Worm (Caenorhabditis elegans): Measurements from ENCODE around the gene ZK622.4.

The ZK622.4 gene

DNA sequence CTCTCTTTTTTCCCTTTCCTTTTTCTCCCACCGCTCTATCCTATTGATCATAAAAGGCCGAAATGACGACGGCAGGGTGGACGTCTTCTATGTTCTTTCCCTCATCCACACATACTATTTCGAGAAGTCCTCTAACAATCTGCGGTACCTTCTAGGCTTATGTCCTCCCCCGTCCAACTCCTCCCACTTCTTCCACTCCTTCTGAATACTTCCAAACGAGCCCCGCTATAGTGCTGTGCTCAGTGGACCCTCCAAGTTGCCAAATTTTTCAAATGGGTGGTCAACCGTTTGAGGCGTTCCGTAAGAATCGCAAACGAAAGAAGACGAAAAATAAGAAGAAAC is 43.5 kb downstream of the ZK622.4 start (continued):
- TF ChIP-seq daf-19 (GFP tag; conservative IDR thresholded peaks at IDR 0.05) (no peak), F26F4.8 (GFP tag; conservative IDR thresholded peaks at IDR 0.05) (no peak), dmd-6 (GFP tag; IDR thresholded peaks at IDR 0.05) (peak; percentile 20; the same call in 1 of the 2 replicates), vab-7 (GFP tag; IDR thresholded peaks at IDR 0.05) (0 out of 2 replicates have a peak, but pooled peaks have one; percentile 26), nhr-111 (GFP tag; optimal IDR thresholded peaks at IDR 0.05) (no peak), fkh-10 (GFP tag; optimal IDR thresholded peaks at IDR 0.05) (peak; percentile 74), duxl-1 (tag; optimal IDR thresholded peaks at IDR 0.05; ENCODE audit: poor library complexity) (no peak), F10B5.3 (tag; optimal IDR thresholded peaks at IDR 0.05) (no peak), tag-97 (GFP tag; IDR thresholded peaks at IDR 0.05) (no peak), ztf-7 (tag; optimal IDR thresholded peaks at IDR 0.05) (no peak), aly-2 (tag; optimal IDR thresholded peaks at IDR 0.05) (no peak), mdt-29 (GFP tag; IDR thresholded peaks at IDR 0.05) (no peak), dpl-1 (GFP tag; optimal IDR thresholded peaks at IDR 0.05) (no peak), ceh-28 (tag; optimal IDR thresholded peaks at IDR 0.05) (no peak), pha-4 (GFP tag; IDR thresholded peaks at IDR 0.05) (no peak), pha-4 (tag; optimal IDR thresholded peaks at IDR 0.05) (no peak), lin-39 (tag; optimal IDR thresholded peaks at IDR 0.05) (no peak), mxl-3 (GFP tag; optimal IDR thresholded peaks at IDR 0.05) (no peak), dve-1 (tag; optimal IDR thresholded peaks at IDR 0.05; ENCODE audit: insufficient read depth) (no peak), nhr-237 (tag; optimal IDR thresholded peaks at IDR 0.05) (no peak), ctbp-1 (GFP tag; IDR thresholded peaks at IDR 0.05) (no peak), lin-29 (GFP tag; IDR thresholded peaks at IDR 0.05) (no peak), nhr-41 (GFP tag; IDR thresholded peaks at IDR 0.05) (no peak), zag-1 (tag; optimal IDR thresholded peaks at IDR 0.05) (no peak), lir-3 (tag; optimal IDR thresholded peaks at IDR 0.05) (no peak), mes-2 (tag; optimal IDR thresholded peaks at IDR 0.05; ENCODE audit: poor library complexity, severe bottlenecking) (peak; percentile 27), ceh-20 (GFP tag; IDR thresholded peaks at IDR 0.05) (peak; percentile 20; the same call in 1 of the 2 replicates), gei-8 (GFP tag; optimal IDR thresholded peaks at IDR 0.05) (no peak), Y75B8A.6 (GFP tag; IDR thresholded peaks at IDR 0.05) (no peak), zfp-2 (tag; optimal IDR thresholded peaks at IDR 0.05) (no peak), ZK337.2 (GFP tag; IDR thresholded peaks at IDR 0.05) (no peak), hlh-11 (tag; optimal IDR thresholded peaks at IDR 0.05) (no peak), R02D3.7 (tag; optimal IDR thresholded peaks at IDR 0.05) (no peak), snpc-4 (tag; optimal IDR thresholded peaks at IDR 0.05) (no peak), jun-1 (tag; optimal IDR thresholded peaks at IDR 0.05) (no peak), zip-2 (tag; optimal IDR thresholded peaks at IDR 0.05) (no peak), nhr-28 (tag; optimal IDR thresholded peaks at IDR 0.05) (no peak), nhr-77 (tag; optimal IDR thresholded peaks at IDR 0.05) (no peak), nhr-10 (tag; optimal IDR thresholded peaks at IDR 0.05) (no peak), unc-62 (GFP tag; optimal IDR thresholded peaks at IDR 0.05 in 1 of 2) (no peak), unc-62 (tag; optimal IDR thresholded peaks at IDR 0.05) (no peak), hmg-1.1 (GFP tag; IDR thresholded peaks at IDR 0.05) (peak; percentile 56; the same call in 1 of the 2 replicates), set-16 (GFP tag; IDR thresholded peaks at IDR 0.05) (peak; percentile 29; the same call in 1 of the 2 replicates), F49E8.2 (tag; optimal IDR thresholded peaks at IDR 0.05; ENCODE audit: borderline replicate concordance) (no peak), saeg-2 (GFP tag; IDR thresholded peaks at IDR 0.05) (no peak), ama-1 (optimal IDR thresholded peaks at IDR 0.05) (peak; percentile 81), mep-1 (tag; optimal IDR thresholded peaks at IDR 0.05) (peak; percentile 69), lim-7 (GFP tag; IDR thresholded peaks at IDR 0.05) (no peak), pqm-1 (tag; optimal IDR thresholded peaks at IDR 0.05) (no peak), nhr-76 (tag; optimal IDR thresholded peaks at IDR 0.05) (no peak), unc-39 (tag; optimal IDR thresholded peaks at IDR 0.05) (no peak), skn-1 (tag; optimal IDR thresholded peaks at IDR 0.05) (no peak), arid-1 (GFP tag; conservative IDR thresholded peaks at IDR 0.05) (peak; percentile 65; the same call in 1 of the 2 replicates)

Measured in whole organism, L4 larva.